Fruit fly (Drosophila melanogaster) whole organism, prepupa: Measurements from ENCODE around the gene XNP.
A peak's percentile ranks its signal among the peaks of the same experiment; 100 is the strongest.

ENCODE experiments used
- Blimp-1 ChIP-seq: fragments of 200-800 bp; sonication (Bioruptor generic); optimal IDR thresholded peaks from 3 replicates; lab custom pipeline; 2017; ENCODE audit warnings: missing biosample characterization, missing genetic modification characterization, mild to moderate bottlenecking, moderate library complexity, missing genetic modification reagents
- CG10631 ChIP-seq: fragments of 200-800 bp; sonication (Bioruptor generic); optimal IDR thresholded peaks from 2 replicates; lab custom pipeline; 2016; ENCODE audit warnings: missing biosample characterization, missing genetic modification characterization
- CG10669 ChIP-seq: fragments of 200-800 bp; sonication (Bioruptor generic); optimal IDR thresholded peaks from 3 replicates; lab custom pipeline; 2018; ENCODE audit warnings: missing biosample characterization, mild to moderate bottlenecking, missing genetic modification characterization, moderate library complexity
- CG11294 ChIP-seq: fragments of 200-800 bp; sonication (Bioruptor generic); IDR thresholded peaks from 2 replicates; pipeline ENCODE4 v1.3.6; 2022; ENCODE audit warnings: missing biosample characterization, missing genetic modification characterization
- CG11762 ChIP-seq: fragments of 200-800 bp; sonication (Bioruptor generic); optimal IDR thresholded peaks from 3 replicates; lab custom pipeline; 2016; ENCODE audit warnings: missing biosample characterization, missing genetic modification characterization; ENCODE audit not compliant: insufficient read depth
- CG11902 ChIP-seq: fragments of 200-800 bp; sonication (Bioruptor generic); optimal IDR thresholded peaks from 3 replicates; lab custom pipeline; 2016; ENCODE audit warnings: missing biosample characterization, missing genetic modification characterization
- CG1621 ChIP-seq: fragments of 200-800 bp; sonication (Bioruptor generic); optimal IDR thresholded peaks from 3 replicates; lab custom pipeline; 2018; ENCODE audit warnings: missing biosample characterization, mild to moderate bottlenecking, missing genetic modification characterization
- CG16779 ChIP-seq: fragments of 200-800 bp; sonication (Bioruptor generic); optimal IDR thresholded peaks from 3 replicates; lab custom pipeline; 2017; ENCODE audit warnings: missing biosample characterization, mild to moderate bottlenecking, missing genetic modification characterization
- CG3032 ChIP-seq: fragments of 200-800 bp; optimal IDR thresholded peaks from 2 replicates; lab custom pipeline; 2019; ENCODE audit warnings: missing biosample characterization, mild to moderate bottlenecking, missing genetic modification characterization, moderate library complexity
- CG31627 ChIP-seq: fragments of 200-800 bp; sonication (Bioruptor generic); optimal IDR thresholded peaks from 3 replicates; lab custom pipeline; 2016; ENCODE audit warnings: missing biosample characterization, missing genetic modification characterization
- CG32006 ChIP-seq: fragments of 200-800 bp; sonication (Bioruptor generic); optimal IDR thresholded peaks from 3 replicates; lab custom pipeline; 2017; ENCODE audit warnings: missing biosample characterization, mild to moderate bottlenecking, missing genetic modification characterization
- CG34406 ChIP-seq: fragments of 200-800 bp; sonication (Bioruptor generic); optimal IDR thresholded peaks from 3 replicates; lab custom pipeline; 2016; ENCODE audit warnings: missing biosample characterization, missing genetic modification characterization
- CG3919 ChIP-seq: fragments of 200-800 bp; sonication (Bioruptor generic); optimal IDR thresholded peaks from 3 replicates; lab custom pipeline; 2016; ENCODE audit warnings: missing biosample characterization, missing genetic modification characterization
- CG4318 ChIP-seq: fragments of 200-800 bp; sonication (Bioruptor generic); optimal IDR thresholded peaks from 3 replicates; lab custom pipeline; 2017; ENCODE audit warnings: missing biosample characterization, mild to moderate bottlenecking, missing genetic modification characterization
- CG6163 ChIP-seq: fragments of 200-800 bp; sonication (Bioruptor generic); IDR thresholded peaks from 3 replicates; pipeline ENCODE4 v1.3.6; 2022; ENCODE audit warnings: missing biosample characterization, missing genetic modification characterization
- CG6276 ChIP-seq: fragments of 200-800 bp; sonication (Bioruptor generic); optimal IDR thresholded peaks from 2 replicates; lab custom pipeline; 2017; ENCODE audit warnings: missing biosample characterization, mild to moderate bottlenecking, missing genetic modification characterization
- CG6792 ChIP-seq: fragments of 200-800 bp; sonication (Bioruptor generic); optimal IDR thresholded peaks from 3 replicates; lab custom pipeline; 2016; ENCODE audit warnings: missing biosample characterization, missing genetic modification characterization
- CG6854 ChIP-seq: fragments of 200-800 bp; sonication (Bioruptor generic); optimal IDR thresholded peaks from 2 replicates; lab custom pipeline; 2017; ENCODE audit warnings: missing biosample characterization, mild to moderate bottlenecking, missing genetic modification characterization
- CG7368 ChIP-seq: fragments of 200-800 bp; sonication (Bioruptor generic); optimal IDR thresholded peaks from 3 replicates; lab custom pipeline; 2016; ENCODE audit warnings: missing biosample characterization, missing genetic modification characterization
- CG8119 ChIP-seq: fragments of 200-800 bp; sonication (Bioruptor generic); IDR thresholded peaks from 3 replicates; pipeline ENCODE4 v1.3.6; 2022; ENCODE audit warnings: missing biosample characterization, missing genetic modification characterization
- CG8319 ChIP-seq: fragments of 200-800 bp; sonication (Bioruptor generic); optimal IDR thresholded peaks from 3 replicates; lab custom pipeline; 2016; ENCODE audit warnings: missing biosample characterization, missing genetic modification characterization
- CG8632 ChIP-seq: fragments of 200-800 bp; sonication (Bioruptor generic); optimal IDR thresholded peaks from 3 replicates; lab custom pipeline; 2016; ENCODE audit warnings: missing biosample characterization, missing genetic modification characterization
- CG9139 ChIP-seq: fragments of 200-800 bp; sonication (Bioruptor generic); optimal IDR thresholded peaks from 3 replicates; lab custom pipeline; 2017; ENCODE audit warnings: missing biosample characterization, mild to moderate bottlenecking, missing genetic modification characterization
- Eip78C ChIP-seq: fragments of 200-800 bp; sonication (Bioruptor generic); peaks from one replicate; lab custom pipeline; 2016; ENCODE audit warnings: missing biosample characterization, missing genetic modification characterization
- Eip93F ChIP-seq: fragments of 200-800 bp; sonication (Bioruptor generic); optimal IDR thresholded peaks from 2 replicates; lab custom pipeline; 2016; ENCODE audit warnings: missing biosample characterization, mild to moderate bottlenecking, missing genetic modification characterization
- Ets21C ChIP-seq: fragments of 200-800 bp; sonication (Bioruptor generic); optimal IDR thresholded peaks from 3 replicates; lab custom pipeline; 2016; ENCODE audit warnings: missing biosample characterization, missing genetic modification characterization
- Ets96B ChIP-seq: fragments of 200-800 bp; optimal IDR thresholded peaks from 2 replicates; lab custom pipeline; 2019; ENCODE audit warnings: missing biosample characterization, mild to moderate bottlenecking, missing genetic modification characterization, moderate library complexity
- Gug ChIP-seq: fragments of 200-800 bp; sonication (Bioruptor generic); IDR thresholded peaks from 2 replicates; pipeline ENCODE4 v1.3.6; 2022; ENCODE audit warnings: missing biosample characterization, missing genetic modification characterization
- Hr38 ChIP-seq: sonication (Bioruptor generic); optimal IDR thresholded peaks from 2 replicates; lab custom pipeline; 2016; ENCODE audit warnings: missing biosample characterization, missing genetic modification characterization
- Hr4 ChIP-seq: fragments of 200-800 bp; sonication (Bioruptor generic); optimal IDR thresholded peaks from 3 replicates; lab custom pipeline; 2016; ENCODE audit warnings: missing biosample characterization, missing genetic modification characterization
- Lpt ChIP-seq: fragments of 200-800 bp; sonication (Bioruptor generic); optimal IDR thresholded peaks from 3 replicates; lab custom pipeline; 2016; ENCODE audit warnings: missing biosample characterization, missing genetic modification characterization
- Met ChIP-seq: fragments of 200-800 bp; sonication (Bioruptor generic); optimal IDR thresholded peaks from 3 replicates; lab custom pipeline; 2016; ENCODE audit warnings: missing biosample characterization, missing genetic modification characterization
- Smox ChIP-seq: fragments of 200-800 bp; sonication (Bioruptor generic); optimal IDR thresholded peaks from 3 replicates; lab custom pipeline; 2016; ENCODE audit warnings: missing biosample characterization, missing genetic modification characterization
- Sox102F ChIP-seq: fragments of 200-800 bp; sonication (Bioruptor generic); optimal IDR thresholded peaks from 2 replicates; lab custom pipeline; 2016; ENCODE audit warnings: missing biosample characterization, mild to moderate bottlenecking, missing genetic modification characterization
- Sox14 ChIP-seq: fragments of 200-800 bp; sonication (Bioruptor generic); optimal IDR thresholded peaks from 3 replicates; lab custom pipeline; 2016; ENCODE audit warnings: missing biosample characterization, missing genetic modification characterization
- Sox15 ChIP-seq: fragments of 200-800 bp; sonication (Bioruptor generic); optimal IDR thresholded peaks from 3 replicates; lab custom pipeline; 2016; ENCODE audit warnings: missing biosample characterization, missing genetic modification characterization
- achi ChIP-seq: fragments of 200-800 bp; sonication (Bioruptor generic); optimal IDR thresholded peaks from 3 replicates; lab custom pipeline; 2016; ENCODE audit warnings: missing biosample characterization, missing genetic modification characterization
- cyc ChIP-seq: fragments of 200-800 bp; sonication (Bioruptor generic); optimal IDR thresholded peaks from 3 replicates; lab custom pipeline; 2016; ENCODE audit warnings: missing biosample characterization, missing genetic modification characterization
- eg ChIP-seq: fragments of 200-800 bp; sonication (Bioruptor generic); IDR thresholded peaks from 3 replicates; pipeline ENCODE4 v1.3.6; 2022; ENCODE audit warnings: missing biosample characterization, missing genetic modification characterization
- esn ChIP-seq: fragments of 200-800 bp; sonication (Bioruptor generic); optimal IDR thresholded peaks from 2 replicates; lab custom pipeline; 2016; ENCODE audit warnings: missing biosample characterization, mild to moderate bottlenecking, missing genetic modification characterization, moderate library complexity
- fd59A ChIP-seq: fragments of 200-800 bp; sonication (Bioruptor generic); optimal IDR thresholded peaks from 2 replicates; lab custom pipeline; 2017; ENCODE audit warnings: missing biosample characterization, mild to moderate bottlenecking, missing genetic modification characterization, missing genetic modification reagents
- fd85E ChIP-seq: fragments of 200-800 bp; sonication (Bioruptor generic); optimal IDR thresholded peaks from 3 replicates; lab custom pipeline; 2016; ENCODE audit warnings: missing biosample characterization, missing genetic modification characterization
- fkh ChIP-seq: fragments of 200-800 bp; sonication (Bioruptor generic); optimal IDR thresholded peaks from 3 replicates; lab custom pipeline; 2017; ENCODE audit warnings: missing biosample characterization, mild to moderate bottlenecking, missing genetic modification characterization, moderate library complexity
- lz ChIP-seq: fragments of 200-800 bp; sonication (Bioruptor generic); optimal IDR thresholded peaks from 3 replicates; lab custom pipeline; 2016; ENCODE audit warnings: missing biosample characterization, missing genetic modification characterization
- net ChIP-seq: fragments of 200-800 bp; sonication (Bioruptor generic); optimal IDR thresholded peaks from 3 replicates; lab custom pipeline; 2016; ENCODE audit warnings: missing biosample characterization, missing genetic modification characterization
- pdm3 ChIP-seq: fragments of 200-800 bp; sonication (Bioruptor generic); optimal IDR thresholded peaks from 3 replicates; lab custom pipeline; 2016; ENCODE audit warnings: missing biosample characterization, missing genetic modification characterization
- spab ChIP-seq: fragments of 200-800 bp; sonication (Bioruptor generic); optimal IDR thresholded peaks from 2 replicates; lab custom pipeline; 2017; ENCODE audit warnings: missing biosample characterization, mild to moderate bottlenecking, missing genetic modification characterization, missing genetic modification reagents
- ss ChIP-seq, 2 experiments: fragments of 200-800 bp; sonication (Bioruptor generic); optimal IDR thresholded peaks; 2 replicates in 1 of 2; 3 replicates in 1 of 2; lab custom pipeline; 2017 to 2018; ENCODE audit warnings: mild to moderate bottlenecking in 2 of 2, missing biosample characterization in 2 of 2, missing genetic modification characterization in 2 of 2, moderate library complexity in 1 of 2
- svp ChIP-seq: fragments of 200-800 bp; sonication (Bioruptor generic); peaks from one replicate; lab custom pipeline; 2016; ENCODE audit warnings: missing biosample characterization, missing genetic modification characterization
- topi ChIP-seq: fragments of 200-800 bp; sonication (Bioruptor generic); optimal IDR thresholded peaks from 3 replicates; lab custom pipeline; 2016; ENCODE audit warnings: missing biosample characterization, missing genetic modification characterization
- vri ChIP-seq: fragments of 200-800 bp; sonication (Bioruptor generic); optimal IDR thresholded peaks from 3 replicates; lab custom pipeline; 2016; ENCODE audit warnings: missing biosample characterization, mild to moderate bottlenecking, missing genetic modification characterization

Gene XNP

DNA sequence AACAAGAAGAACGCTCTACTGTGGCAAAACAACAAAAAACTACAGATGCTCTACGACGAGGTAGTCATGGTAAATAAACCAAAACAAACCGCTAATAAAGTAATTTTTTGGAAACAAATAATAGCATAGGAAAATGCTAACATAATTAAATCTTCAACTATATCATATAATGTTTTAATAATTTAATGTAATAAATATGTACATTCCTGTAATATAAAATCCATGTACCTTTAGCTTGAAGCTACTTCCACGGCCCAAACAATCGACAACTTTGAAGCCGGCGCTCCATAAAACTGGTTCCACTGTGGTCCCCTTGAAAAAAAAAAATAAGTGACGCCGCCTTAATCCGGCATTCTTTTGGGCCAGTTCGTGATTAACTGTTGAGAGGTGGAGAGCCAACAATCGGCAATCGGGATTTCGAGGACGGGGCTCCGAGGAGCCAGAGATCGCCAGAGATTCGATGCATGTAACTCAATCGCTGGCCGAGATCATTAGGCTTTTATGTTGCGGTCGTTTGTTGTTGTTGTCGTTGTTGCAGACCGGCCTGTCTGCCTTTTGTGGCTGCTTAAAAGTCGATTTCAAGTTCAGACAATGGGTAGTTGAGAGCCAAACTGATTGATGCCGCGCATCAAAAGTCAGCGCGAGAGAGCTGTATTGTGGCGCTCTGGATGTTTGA, 19.9 kb downstream of the XNP start:
- peak; percentile 94 for TF ChIP-seq CG10631 (GFP tag; lab: Kevin White, UChicago)
- peak; percentile 89 for TF ChIP-seq CG8119 (GFP tag; lab: Robert Waterston, UW)
- TF ChIP-seq pdm3 (GFP tag; lab: Kevin White, UChicago) = peak; percentile 81
- TF ChIP-seq CG11762 (GFP tag; lab: Kevin White, UChicago) = peak; percentile 85
- peak; percentile 95 for TF ChIP-seq CG8632 (GFP tag; lab: Kevin White, UChicago)
- TF ChIP-seq Lpt (GFP tag; lab: Kevin White, UChicago) = peak; percentile 83
- TF ChIP-seq Hr38 (GFP tag; lab: Kevin White, UChicago) = no peak
- TF ChIP-seq Eip93F = peak; percentile 82
- peak; percentile 80 for TF ChIP-seq CG1621
- TF ChIP-seq CG4318 (GFP tag; lab: Kevin White, UChicago) = peak; percentile 56
- peak; percentile 76 for TF ChIP-seq Blimp-1 (GFP tag; lab: Kevin White, UChicago)
- TF ChIP-seq Eip78C = peak; percentile 97
- peak; percentile 87 for TF ChIP-seq topi (GFP tag; lab: Kevin White, UChicago)
- TF ChIP-seq CG6854 (GFP tag; lab: Kevin White, UChicago) = peak; percentile 69
- peak; percentile 74 for TF ChIP-seq CG6276 (GFP tag; lab: Kevin White, UChicago)
- peak; percentile 84 for TF ChIP-seq lz (GFP tag; lab: Kevin White, UChicago)
- TF ChIP-seq CG6792 = peak; percentile 91
- TF ChIP-seq Sox15 = peak; percentile 77
- peak; percentile 92 for TF ChIP-seq CG3919 (GFP tag; lab: Kevin White, UChicago)
- peak; percentile 95 for TF ChIP-seq ss (GFP tag; optimal IDR thresholded peaks at IDR 0.05; lab: Kevin White, UChicago)
- TF ChIP-seq CG6163 = peak; percentile 91
- peak; percentile 56 for TF ChIP-seq Hr4 (GFP tag; lab: Kevin White, UChicago)
- peak; percentile 82 for TF ChIP-seq vri (GFP tag; lab: Kevin White, UChicago)
- peak; percentile 96 for TF ChIP-seq CG3032 (tag; lab: Kevin White, UChicago)
- TF ChIP-seq Smox (GFP tag; lab: Kevin White, UChicago) = peak; percentile 83
- peak; percentile 81 for TF ChIP-seq CG16779
- TF ChIP-seq net (GFP tag; lab: Kevin White, UChicago) = peak; percentile 84
- TF ChIP-seq CG8319 (GFP tag; lab: Kevin White, UChicago) = peak; percentile 86
- TF ChIP-seq Sox14 = peak; percentile 74
- TF ChIP-seq CG11294 = peak; percentile 75
- peak; percentile 94 for TF ChIP-seq Ets96B (tag; lab: Kevin White, UChicago)
- TF ChIP-seq Met (GFP tag; lab: Kevin White, UChicago) = peak; percentile 88
- TF ChIP-seq svp = peak; percentile 96
- peak; percentile 84 for TF ChIP-seq CG32006 (GFP tag; lab: Kevin White, UChicago)
- TF ChIP-seq CG34406 (GFP tag; lab: Kevin White, UChicago) = peak; percentile 94
- TF ChIP-seq CG11902 (GFP tag; lab: Kevin White, UChicago) = peak; percentile 82
- TF ChIP-seq eg (GFP tag; lab: Robert Waterston, UW) = peak; percentile 88
- TF ChIP-seq spab (GFP tag; lab: Kevin White, UChicago) = peak; percentile 91
- TF ChIP-seq Sox102F (GFP tag; lab: Kevin White, UChicago) = peak; percentile 80
- peak; percentile 72 for TF ChIP-seq CG31627 (GFP tag; lab: Kevin White, UChicago)
- peak; percentile 89 for TF ChIP-seq fd59A (GFP tag; lab: Kevin White, UChicago)
- TF ChIP-seq CG7368 (GFP tag; lab: Kevin White, UChicago) = peak; percentile 88
- peak; percentile 91 for TF ChIP-seq esn (GFP tag; lab: Kevin White, UChicago)
- peak; percentile 91 for TF ChIP-seq achi (GFP tag; lab: Kevin White, UChicago)
- peak; percentile 60 for TF ChIP-seq fd85E
- peak; percentile 92 for TF ChIP-seq CG9139
- TF ChIP-seq CG10669 (GFP tag; lab: Kevin White, UChicago) = peak; percentile 92
- peak; percentile 77 for TF ChIP-seq Gug
- TF ChIP-seq fkh = no peak
- TF ChIP-seq cyc (GFP tag; lab: Kevin White, UChicago) = peak; percentile 76
- TF ChIP-seq Ets21C = peak; percentile 71
